Fruit fly (Drosophila melanogaster): ENCODE results near the gene vn.

DNA sequence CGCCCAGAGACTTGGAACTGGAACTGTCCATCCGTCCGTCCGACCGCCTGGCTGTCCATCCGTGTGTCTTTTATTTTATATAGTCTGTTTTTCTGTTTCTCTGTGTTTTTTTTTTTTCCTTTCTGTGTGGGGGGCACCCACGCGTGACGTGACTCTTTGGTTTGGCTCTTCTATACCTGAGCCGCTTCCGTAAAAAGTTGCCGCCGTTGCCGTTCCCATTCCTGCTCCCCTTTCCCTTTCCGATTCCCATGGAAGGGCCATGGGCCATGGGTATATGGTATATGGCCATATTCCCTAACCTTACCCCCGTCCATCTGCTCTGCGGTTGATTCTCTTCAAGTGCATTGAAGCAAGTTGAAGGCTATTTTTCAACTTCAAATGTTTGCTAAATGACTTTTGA is 3.5 kb upstream of the vn start:
- TF ChIP-seq CG6808 (GFP tag; optimal IDR thresholded peaks at IDR 0.05) (no peak), CG11294 (GFP tag; IDR thresholded peaks at IDR 0.05) (no peak), salr (GFP tag; optimal IDR thresholded peaks at IDR 0.05) (no peak), Ets96B (tag; optimal IDR thresholded peaks at IDR 0.05) (no peak), Blimp-1 (GFP tag; optimal IDR thresholded peaks at IDR 0.05) (no peak), lz (GFP tag; optimal IDR thresholded peaks at IDR 0.05) (no peak), CG15336 (GFP tag; IDR thresholded peaks at IDR 0.05) (no peak), CG7368 (GFP tag; optimal IDR thresholded peaks at IDR 0.05) (no peak), acj6 (GFP tag; optimal IDR thresholded peaks at IDR 0.05) (no peak), fd59A (GFP tag; optimal IDR thresholded peaks at IDR 0.05) (no peak)

Measured in whole organism, prepupa.